Worm (Caenorhabditis elegans) whole organism, L3 larva: Measurements from ENCODE around the gene crn-2.

Source experiments
- aly-2 ChIP-seq: fragments of 150-350 bp; optimal IDR thresholded peaks from 2 replicates; lab custom pipeline; 2014; ENCODE audit warnings: missing biosample characterization, missing genetic modification characterization
- elt-3 ChIP-seq, 3 experiments: fragments of 150-350 bp in 1 of 3; sonication (generic microtip) in 2 of 3; optimal IDR thresholded peaks; 2 replicates in 2 of 3; 4 replicates in 1 of 3; lab custom pipeline; 2014 to 2017; ENCODE audit warnings: missing biosample characterization in 3 of 3, missing genetic modification characterization in 3 of 3
- lin-39 ChIP-seq: fragments of 150-350 bp; optimal IDR thresholded peaks from 2 replicates; lab custom pipeline; 2018; ENCODE audit warnings: missing biosample characterization, missing genetic modification reagents, missing genetic modification characterization
- nhr-11 ChIP-seq: fragments of 150-350 bp; optimal IDR thresholded peaks from 2 replicates; lab custom pipeline; 2014; ENCODE audit warnings: missing biosample characterization, missing genetic modification characterization
- nhr-77 ChIP-seq: fragments of 150-350 bp; optimal IDR thresholded peaks from 2 replicates; lab custom pipeline; 2014; ENCODE audit warnings: missing biosample characterization, missing genetic modification characterization
- unc-62 ChIP-seq: fragments of 150-350 bp; sonication (generic microtip); optimal IDR thresholded peaks from 4 replicates; lab custom pipeline; 2014; ENCODE audit warnings: missing biosample characterization, missing genetic modification reagents, missing genetic modification characterization

DNA sequence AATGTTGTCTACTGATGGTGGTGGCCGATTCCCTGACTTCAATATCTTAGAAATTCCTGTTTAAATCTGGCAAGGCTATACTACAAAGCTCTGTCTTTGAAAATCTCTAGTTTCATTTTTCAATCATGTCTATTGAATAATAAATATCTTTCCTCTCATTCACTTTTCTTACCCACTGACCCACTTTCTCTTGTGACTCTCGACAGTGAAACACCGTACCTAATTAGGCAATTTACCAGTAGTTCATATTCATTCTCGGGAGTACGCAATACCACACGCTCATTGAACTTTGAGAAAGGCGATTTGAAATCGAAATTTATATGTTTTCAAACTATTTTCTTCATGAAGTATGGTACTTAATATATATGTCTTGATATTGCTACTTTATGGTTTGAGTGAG lies 9.6 kb upstream of the crn-2 start, which contains the start of gene CD4.11:
- TF ChIP-seq elt-3 (tag; optimal IDR thresholded peaks at IDR 0.05; lab: Kevin White, UChicago) (no peak), nhr-77 (tag; lab: Kevin White, UChicago) (no peak), unc-62 (GFP tag; lab: Kevin White, UChicago) (no peak), lin-39 (no peak), aly-2 (tag; lab: Kevin White, UChicago) (no peak), nhr-11 (tag; lab: Kevin White, UChicago) (no peak)
